Worm (Caenorhabditis elegans) whole organism, late embryonic: ENCODE measurements around the gene jtr-1.

Experiments
- C38D4.7 ChIP-seq: fragments of 200-800 bp; sonication (Bioruptor generic); optimal IDR thresholded peaks from 2 replicates; lab custom pipeline; 2018; ENCODE audit warnings: mild to moderate bottlenecking, missing genetic modification characterization, moderate library complexity, missing compliant biosample characterization
- F13H6.1 ChIP-seq: sonication (generic microtip); optimal IDR thresholded peaks from 2 replicates; lab custom pipeline; 2016; ENCODE audit warnings: missing genetic modification characterization, missing compliant biosample characterization
- K02D7.2 ChIP-seq: sonication (generic microtip); optimal IDR thresholded peaks from 2 replicates; lab custom pipeline; 2017; ENCODE audit warnings: mild to moderate bottlenecking, missing genetic modification characterization, missing compliant biosample characterization
- K09A11.1 ChIP-seq: sonication (generic microtip); optimal IDR thresholded peaks from 2 replicates; lab custom pipeline; 2017; ENCODE audit warnings: antibody characterized with exemption, mild to moderate bottlenecking, missing genetic modification characterization, missing compliant biosample characterization; ENCODE audit not compliant: insufficient read depth
- ceh-14 ChIP-seq: sonication (generic microtip); optimal IDR thresholded peaks from 2 replicates; lab custom pipeline; 2016; ENCODE audit warnings: missing genotype, missing genetic modification characterization, missing compliant biosample characterization
- ceh-19 ChIP-seq: fragments of 200-800 bp; sonication (Bioruptor generic); optimal IDR thresholded peaks from 2 replicates; lab custom pipeline; 2018; ENCODE audit warnings: mild to moderate bottlenecking, missing genetic modification characterization, missing compliant biosample characterization
- ceh-22 ChIP-seq: sonication (generic microtip); optimal IDR thresholded peaks from 2 replicates; lab custom pipeline; 2017; ENCODE audit warnings: missing biosample characterization, missing genetic modification characterization
- ceh-30 ChIP-seq: fragments of 150-350 bp; optimal IDR thresholded peaks from 2 replicates; lab custom pipeline; 2014; ENCODE audit warnings: missing biosample characterization, missing genetic modification characterization
- ceh-6 ChIP-seq: fragments of 200-800 bp; sonication (Bioruptor generic); optimal IDR thresholded peaks from 2 replicates; lab custom pipeline; 2018; ENCODE audit warnings: mild to moderate bottlenecking, missing genetic modification characterization, missing compliant biosample characterization
- ceh-9 ChIP-seq: sonication (generic microtip); optimal IDR thresholded peaks from 2 replicates; lab custom pipeline; 2016; ENCODE audit warnings: mild to moderate bottlenecking, missing genetic modification characterization, inconsistent platforms, missing compliant biosample characterization
- dmd-4 ChIP-seq: sonication (generic microtip); optimal IDR thresholded peaks from 2 replicates; lab custom pipeline; 2016; ENCODE audit warnings: borderline replicate concordance, missing genetic modification characterization, missing compliant biosample characterization
- dve-1 ChIP-seq: sonication (generic microtip); optimal IDR thresholded peaks from 2 replicates; lab custom pipeline; 2017; ENCODE audit warnings: antibody characterized with exemption, mild to moderate bottlenecking, missing genetic modification characterization, missing compliant biosample characterization
- elt-2 ChIP-seq: sonication (generic microtip); optimal IDR thresholded peaks from 2 replicates; lab custom pipeline; 2016; ENCODE audit warnings: missing genetic modification reagents, missing genetic modification characterization, missing compliant biosample characterization
- elt-4 ChIP-seq: sonication (generic microtip); optimal IDR thresholded peaks from 2 replicates; lab custom pipeline; 2016; ENCODE audit warnings: missing genetic modification characterization, missing compliant biosample characterization
- ets-4 ChIP-seq: sonication (generic microtip); optimal IDR thresholded peaks from 2 replicates; lab custom pipeline; 2016; ENCODE audit warnings: missing genetic modification characterization, missing compliant biosample characterization
- eyg-1 ChIP-seq: sonication (generic microtip); optimal IDR thresholded peaks from 2 replicates; lab custom pipeline; 2016; ENCODE audit warnings: missing genotype, missing genetic modification characterization, missing compliant biosample characterization
- fax-1 ChIP-seq: sonication (generic microtip); optimal IDR thresholded peaks from 2 replicates; lab custom pipeline; 2016; ENCODE audit warnings: missing genotype, missing genetic modification characterization, missing compliant biosample characterization
- fkh-10 ChIP-seq: fragments of 150-350 bp; optimal IDR thresholded peaks from 2 replicates; lab custom pipeline; 2014; ENCODE audit warnings: missing biosample characterization, missing genetic modification reagents, missing genetic modification characterization
- fkh-6 ChIP-seq: sonication (generic microtip); optimal IDR thresholded peaks from 2 replicates; lab custom pipeline; 2016; ENCODE audit warnings: missing genetic modification characterization, missing compliant biosample characterization
- hlh-13 ChIP-seq: fragments of 200-800 bp; sonication (Bioruptor generic); optimal IDR thresholded peaks from 2 replicates; lab custom pipeline; 2018; ENCODE audit warnings: mild to moderate bottlenecking, missing genetic modification characterization, missing compliant biosample characterization
- hlh-15 ChIP-seq: sonication (generic microtip); optimal IDR thresholded peaks from 2 replicates; lab custom pipeline; 2016; ENCODE audit warnings: missing genetic modification characterization, missing compliant biosample characterization
- hlh-8 ChIP-seq: sonication (generic microtip); optimal IDR thresholded peaks from 2 replicates; lab custom pipeline; 2016; ENCODE audit warnings: missing genotype, missing genetic modification characterization, missing compliant biosample characterization
- lim-6 ChIP-seq: sonication (generic microtip); optimal IDR thresholded peaks from 2 replicates; lab custom pipeline; 2016; ENCODE audit warnings: missing genetic modification characterization, missing compliant biosample characterization
- lin-11 ChIP-seq: fragments of 200-800 bp; sonication (Bioruptor generic); optimal IDR thresholded peaks from 2 replicates; lab custom pipeline; 2018; ENCODE audit warnings: mild to moderate bottlenecking, missing genetic modification characterization, missing compliant biosample characterization
- mec-3 ChIP-seq: sonication (generic microtip); optimal IDR thresholded peaks from 2 replicates; lab custom pipeline; 2016; ENCODE audit warnings: borderline replicate concordance, missing genetic modification characterization, missing compliant biosample characterization
- nhr-11 ChIP-seq: fragments of 150-350 bp; optimal IDR thresholded peaks from 2 replicates; lab custom pipeline; 2014; ENCODE audit warnings: missing biosample characterization, missing genetic modification characterization
- pax-1 ChIP-seq: fragments of 150-350 bp; optimal IDR thresholded peaks from 2 replicates; lab custom pipeline; 2014; ENCODE audit warnings: missing biosample characterization, missing genetic modification characterization
- pha-4 ChIP-seq: fragments of 150-350 bp; optimal IDR thresholded peaks from 2 replicates; lab custom pipeline; 2018; ENCODE audit warnings: missing biosample characterization, missing genetic modification reagents, missing genetic modification characterization
- ref-2 ChIP-seq: sonication (generic microtip); optimal IDR thresholded peaks from 2 replicates; lab custom pipeline; 2016; ENCODE audit warnings: missing genetic modification characterization, missing compliant biosample characterization
- rnt-1 ChIP-seq: sonication (generic microtip); optimal IDR thresholded peaks from 2 replicates; lab custom pipeline; 2016; ENCODE audit warnings: missing genetic modification characterization, missing compliant biosample characterization
- sdc-2 ChIP-seq: sonication (generic microtip); optimal IDR thresholded peaks from 2 replicates; lab custom pipeline; 2016; ENCODE audit warnings: missing genotype, missing genetic modification characterization, missing compliant biosample characterization
- tbx-2 ChIP-seq: sonication (generic microtip); optimal IDR thresholded peaks from 2 replicates; lab custom pipeline; 2016; ENCODE audit warnings: missing genetic modification characterization, missing compliant biosample characterization
- tbx-7 ChIP-seq: sonication (generic microtip); optimal IDR thresholded peaks from 2 replicates; lab custom pipeline; 2016; ENCODE audit warnings: missing genotype, missing genetic modification characterization, missing compliant biosample characterization
- ttx-3 ChIP-seq: sonication (generic microtip); optimal IDR thresholded peaks from 2 replicates; lab custom pipeline; 2016; ENCODE audit warnings: missing genetic modification reagents, missing genetic modification characterization, missing compliant biosample characterization
- unc-3 ChIP-seq, 2 experiments: fragments of 200-800 bp in 1 of 2; sonication (Bioruptor generic) in 1 of 2; sonication (generic microtip) in 1 of 2; conservative IDR thresholded peaks in 1 of 2; optimal IDR thresholded peaks in 1 of 2; 2 replicates each; pipeline versions ENCODE4 v1.3.6 to Lab custom; 2016 to 2022; ENCODE audit warnings: missing compliant biosample characterization in 2 of 2, missing genetic modification characterization in 2 of 2, missing genetic modification reagents in 1 of 2
- zip-5 ChIP-seq: sonication (generic microtip); optimal IDR thresholded peaks from 2 replicates; lab custom pipeline; 2016; ENCODE audit warnings: missing genetic modification characterization, missing compliant biosample characterization
- ztf-16 ChIP-seq: sonication (generic microtip); optimal IDR thresholded peaks from 2 replicates; lab custom pipeline; 2017; ENCODE audit warnings: missing genetic modification characterization, missing compliant biosample characterization

The jtr-1 gene

ce11 chrIV:1420603-1421002 lies at the start of gene jtr-1:
Gene jtr-1 (plus strand): TSS chrIV:1420929.
- TF ChIP-seq K09A11.1 (tag; lab: Kevin White, UChicago): no peak
- no peak for TF ChIP-seq tbx-7 (tag; lab: Kevin White, UChicago)
- no peak for TF ChIP-seq fkh-6 (tag; lab: Kevin White, UChicago)
- no peak for TF ChIP-seq hlh-15 (tag; lab: Kevin White, UChicago)
- TF ChIP-seq C38D4.7 (GFP tag; lab: Kevin White, UChicago): no peak
- TF ChIP-seq nhr-11 (tag; lab: Kevin White, UChicago): no peak
- TF ChIP-seq ttx-3 (tag; lab: Kevin White, UChicago): no peak
- TF ChIP-seq ets-4: no peak
- TF ChIP-seq ref-2 (tag; lab: Kevin White, UChicago): no peak
- no peak for TF ChIP-seq mec-3
- TF ChIP-seq lin-11 (tag; lab: Kevin White, UChicago): no peak
- no peak for TF ChIP-seq ceh-30 (tag; lab: Kevin White, UChicago)

DNA sequence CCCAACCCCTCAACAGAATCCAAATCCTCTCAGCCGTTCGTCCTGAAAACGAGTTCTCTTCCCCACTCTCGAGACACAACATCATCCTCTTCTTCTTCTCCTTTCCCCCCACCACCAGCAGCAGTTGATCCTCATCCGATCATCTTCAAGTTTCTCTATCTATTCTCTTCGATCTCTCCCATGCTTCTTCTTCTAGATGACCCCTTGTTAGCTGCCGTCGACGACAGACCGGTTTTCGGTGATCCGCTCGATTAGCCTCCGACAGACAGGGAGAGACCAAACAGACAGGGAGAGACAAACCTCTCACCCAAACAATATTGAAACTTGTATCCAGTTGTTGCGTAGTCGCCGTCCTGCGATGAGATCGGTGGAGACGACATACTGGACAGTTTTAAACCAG lies 49.4 kb upstream of the jtr-1 start:
- TF ChIP-seq F13H6.1: peak; percentile 5
- no peak for TF ChIP-seq ceh-6 (GFP tag; lab: Kevin White, UChicago)
- TF ChIP-seq rnt-1 (tag; lab: Kevin White, UChicago): peak; percentile 3
- TF ChIP-seq ceh-14 (tag; lab: Kevin White, UChicago): no peak
- no peak for TF ChIP-seq eyg-1 (tag; lab: Kevin White, UChicago)
- TF ChIP-seq, all 69 proteins: peak for 2

ce11 chrIV:1375289-1375688 lies 45.4 kb upstream of the jtr-1 start:
- TF ChIP-seq ceh-9 (tag; lab: Kevin White, UChicago) (no peak), fkh-10 (no peak), hlh-15 (tag; lab: Kevin White, UChicago) (no peak), C38D4.7 (GFP tag; lab: Kevin White, UChicago) (no peak), zip-5 (tag; lab: Kevin White, UChicago) (no peak), ceh-19 (GFP tag; lab: Kevin White, UChicago) (no peak), ztf-16 (no peak), fax-1 (no peak), dve-1 (no peak), fkh-6 (tag; lab: Kevin White, UChicago) (no peak), pax-1 (tag; lab: Kevin White, UChicago) (no peak), dmd-4 (tag; lab: Kevin White, UChicago) (no peak), tbx-2 (no peak), K02D7.2 (no peak), ref-2 (tag; lab: Kevin White, UChicago) (no peak), pha-4 (tag; lab: Kevin White, UChicago) (no peak), elt-4 (no peak), hlh-8 (tag; lab: Kevin White, UChicago) (no peak)
- TF ChIP-seq, all 69 proteins: peak for 0

DNA sequence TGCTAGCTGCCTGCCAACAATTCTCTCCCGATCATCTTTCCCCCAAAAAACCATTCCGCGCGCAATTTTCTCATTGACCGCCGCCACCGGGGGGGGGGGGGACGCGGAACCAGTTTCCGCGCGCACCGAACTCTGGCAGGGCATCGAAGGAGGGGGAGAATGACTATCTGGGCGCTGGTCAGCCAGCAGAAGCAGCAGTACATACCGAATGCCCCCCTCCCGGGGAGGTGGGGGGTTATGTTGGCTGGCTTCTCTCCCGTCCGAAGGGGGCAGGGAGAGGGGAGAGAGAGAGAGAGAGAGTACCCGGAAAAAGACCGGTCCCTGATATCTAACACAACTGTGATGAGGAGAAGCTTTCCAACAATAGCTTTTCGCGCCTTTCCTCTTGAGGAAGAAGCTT lies 43.0 kb upstream of the jtr-1 start:
- TF ChIP-seq ceh-22 (tag; lab: Kevin White, UChicago) (no peak), ceh-6 (GFP tag; lab: Kevin White, UChicago) (peak; percentile 41), unc-3 (GFP tag; conservative IDR thresholded peaks at IDR 0.05; lab: Robert Waterston, UW) (0 out of 2 replicates have a peak, but pooled peaks have one; percentile 4), unc-3 (tag; optimal IDR thresholded peaks at IDR 0.05; lab: Kevin White, UChicago) (no peak), hlh-13 (GFP tag; lab: Kevin White, UChicago) (peak; percentile 23)

- TF ChIP-seq elt-2 (tag; lab: Kevin White, UChicago) (peak; percentile 92), fkh-6 (tag; lab: Kevin White, UChicago) (no peak), lin-11 (tag; lab: Kevin White, UChicago) (no peak), lim-6 (tag; lab: Kevin White, UChicago) (no peak), sdc-2 (no peak)
- TF ChIP-seq, all 69 proteins: peak for 1
Observed at ce11 chrIV:1378954-1379353, 41.8 kb upstream of the jtr-1 start.
